Fruit fly (Drosophila melanogaster): ENCODE results near the gene Pkc98E.

The Pkc98E gene

dm6 chr3R:29062717-29063206 lies 23.8 kb downstream of the Pkc98E start, which contains the start of the genes Cul5 and Bicra (continued):
- TF ChIP-seq CG15601 (tag; optimal IDR thresholded peaks at IDR 0.05) (no peak), CG1529 (GFP tag; optimal IDR thresholded peaks at IDR 0.05) (no peak), Stat92E (GFP tag; optimal IDR thresholded peaks at IDR 0.05) (peak in 1 of 3 experiments; percentile 61), cad (GFP tag; optimal IDR thresholded peaks at IDR 0.05) (no peak), CG4854 (GFP tag; optimal IDR thresholded peaks at IDR 0.05) (no peak), grn (GFP tag; optimal IDR thresholded peaks at IDR 0.05) (peak; percentile 13)

- peak; percentile 77 for TF ChIP-seq CG18619 (GFP tag; optimal IDR thresholded peaks at IDR 0.05)
- peak; percentile 32 for TF ChIP-seq CG6683 (GFP tag; optimal IDR thresholded peaks at IDR 0.05)
- peak; percentile 50 for TF ChIP-seq Xbp1 (GFP tag; optimal IDR thresholded peaks at IDR 0.05)
- TF ChIP-seq Awh (GFP tag; IDR thresholded peaks at IDR 0.05): no peak
- TF ChIP-seq mld (GFP tag; IDR thresholded peaks at IDR 0.05; ENCODE audit: partially characterized antibody): no peak
- no peak for TF ChIP-seq vfl (GFP tag; optimal IDR thresholded peaks at IDR 0.05)
- TF ChIP-seq Bdp1 (GFP tag; optimal IDR thresholded peaks at IDR 0.05): peak; percentile 26
- TF ChIP-seq Meics (GFP tag; optimal IDR thresholded peaks at IDR 0.05): peak; percentile 77
- no peak for TF ChIP-seq ci (GFP tag; IDR thresholded peaks at IDR 0.05)
- TF ChIP-seq Dip3 (GFP tag; optimal IDR thresholded peaks at IDR 0.05): peak; percentile 46
- no peak for TF ChIP-seq CG34224 (GFP tag; IDR thresholded peaks at IDR 0.05; ENCODE audit: partially characterized antibody)
- TF ChIP-seq CG15011 (GFP tag; optimal IDR thresholded peaks at IDR 0.05): peak; percentile 63
- TF ChIP-seq trem (tag; optimal IDR thresholded peaks at IDR 0.05): peak; percentile 33
- no peak for TF ChIP-seq Stat92E (GFP tag; optimal IDR thresholded peaks at IDR 0.05)
- peak; percentile 69 for TF ChIP-seq Blimp-1 (GFP tag; optimal IDR thresholded peaks at IDR 0.05)
- peak; percentile 4 for TF ChIP-seq CG8359 (GFP tag; optimal IDR thresholded peaks at IDR 0.05; ENCODE audit: borderline replicate concordance)
- TF ChIP-seq MESR4 (GFP tag; optimal IDR thresholded peaks at IDR 0.05): peak; percentile 77
- TF ChIP-seq CG10366 (GFP tag; IDR thresholded peaks at IDR 0.05): no peak
- TF ChIP-seq inv (GFP tag; IDR thresholded peaks at IDR 0.05; ENCODE audit: partially characterized antibody): no peak
- TF ChIP-seq ems (GFP tag; optimal IDR thresholded peaks at IDR 0.05): peak; percentile 4
- peak; percentile 78 for TF ChIP-seq CG30403 (GFP tag; optimal IDR thresholded peaks at IDR 0.05)
- TF ChIP-seq CG43689 (GFP tag; IDR thresholded peaks at IDR 0.05): no peak
- TF ChIP-seq Aef1 (GFP tag; IDR thresholded peaks at IDR 0.05): no peak
- peak; percentile 22 for TF ChIP-seq stwl (tag; optimal IDR thresholded peaks at IDR 0.05)
- no peak for TF ChIP-seq Kr (GFP tag; optimal IDR thresholded peaks at IDR 0.05)
- no peak for TF ChIP-seq Atf3 (GFP tag; optimal IDR thresholded peaks at IDR 0.05)
- TF ChIP-seq CG10209 (GFP tag; optimal IDR thresholded peaks at IDR 0.05): peak; percentile 75
- no peak for TF ChIP-seq pros (GFP tag; optimal IDR thresholded peaks at IDR 0.05)
- TF ChIP-seq ash1 (GFP tag; optimal IDR thresholded peaks at IDR 0.05): no peak
- no peak for TF ChIP-seq dysf (GFP tag; IDR thresholded peaks at IDR 0.05)
- no peak for TF ChIP-seq rib (GFP tag; IDR thresholded peaks at IDR 0.05)
- TF ChIP-seq CG10274 (GFP tag; optimal IDR thresholded peaks at IDR 0.05): peak; percentile 21
- peak; percentile 18 for TF ChIP-seq HLH54F (GFP tag; optimal IDR thresholded peaks at IDR 0.05)
- peak; percentile 70 for TF ChIP-seq CG4328 (GFP tag; optimal IDR thresholded peaks at IDR 0.05)
- no peak for TF ChIP-seq HLH4C (GFP tag; IDR thresholded peaks at IDR 0.05; ENCODE audit: partially characterized antibody)
- TF ChIP-seq CG5953 (GFP tag; IDR thresholded peaks at IDR 0.05): no peak
- peak; percentile 2 for TF ChIP-seq CG12744 (GFP tag; optimal IDR thresholded peaks at IDR 0.05)
- TF ChIP-seq tin (GFP tag; optimal IDR thresholded peaks at IDR 0.05): peak; percentile 50
- TF ChIP-seq CG16815 (GFP tag; optimal IDR thresholded peaks at IDR 0.05): peak; percentile 64
- no peak for TF ChIP-seq CG8765 (GFP tag; IDR thresholded peaks at IDR 0.05)
- TF ChIP-seq Dad (GFP tag; optimal IDR thresholded peaks at IDR 0.05): peak; percentile 31
- TF ChIP-seq danr (GFP tag; IDR thresholded peaks at IDR 0.05): no peak
Measured at dm6 chr3R:29063207-29063920, 24.4 kb downstream of the Pkc98E start.
